Fruit fly (Drosophila melanogaster) S2 (cell line): Measurements from ENCODE around the gene CG12182.

ENCODE experiments used
- CG8478 ChIP-seq: fragments of >200 bp; optimal IDR thresholded peaks from 2 replicates; lab custom pipeline; 2018
- CTCF ChIP-seq, 2 experiments: fragments of >200 bp; optimal IDR thresholded peaks; 2 replicates each; lab custom pipeline; 2018

dm6 chr3L:2575240-2575639 lies 24.1 kb downstream of the CG12182 start:
- TF ChIP-seq CG8478 (no peak), CTCF (optimal IDR thresholded peaks at IDR 0.05; lab: Kevin White, UChicago) (no peak)
